Worm (Caenorhabditis elegans): ENCODE data around the gene T25D1.2.

Gene T25D1.2

ce11 chrX:16535192-16535591 is 19.8 kb downstream of the T25D1.2 start:
- TF ChIP-seq snpc-1.3 (tag; optimal IDR thresholded peaks at IDR 0.05; ENCODE audit: insufficient read depth) (no peak), madf-6 (GFP tag; IDR thresholded peaks at IDR 0.05) (no peak), ztf-26 (tag; optimal IDR thresholded peaks at IDR 0.05) (no peak), nhr-27 (tag; optimal IDR thresholded peaks at IDR 0.05) (no peak), Y53G8AR.9 (GFP tag; conservative IDR thresholded peaks at IDR 0.05) (no peak), F39B2.1 (GFP tag; IDR thresholded peaks at IDR 0.05) (no peak), nhr-120 (GFP tag; IDR thresholded peaks at IDR 0.05) (no peak), nhr-90 (tag; optimal IDR thresholded peaks at IDR 0.05) (no peak), F10E7.11 (tag; optimal IDR thresholded peaks at IDR 0.05) (no peak), F37B4.10 (GFP tag; IDR thresholded peaks at IDR 0.05) (no peak), T07F8.4 (tag; optimal IDR thresholded peaks at IDR 0.05) (no peak), somi-1 (GFP tag; optimal IDR thresholded peaks at IDR 0.05) (no peak), attf-3 (GFP tag; conservative IDR thresholded peaks at IDR 0.05) (no peak), hsf-1 (GFP tag; IDR thresholded peaks at IDR 0.05) (no peak), egl-18 (GFP tag; IDR thresholded peaks at IDR 0.05) (no peak), ccch-3 (GFP tag; optimal IDR thresholded peaks at IDR 0.05) (no peak), sdz-38 (tag; optimal IDR thresholded peaks at IDR 0.05) (no peak), mes-4 (tag; optimal IDR thresholded peaks at IDR 0.05) (no peak)

- TF ChIP-seq ceh-79 (tag; optimal IDR thresholded peaks at IDR 0.05) (no peak), F22D6.2 (tag; optimal IDR thresholded peaks at IDR 0.05) (no peak), lin-54 (GFP tag; optimal IDR thresholded peaks at IDR 0.05) (no peak), lsy-27 (tag; optimal IDR thresholded peaks at IDR 0.05; ENCODE audit: borderline replicate concordance, insufficient read depth) (no peak), pbrm-1 (GFP tag; IDR thresholded peaks at IDR 0.05) (no peak), zfh-2 (GFP tag; conservative IDR thresholded peaks at IDR 0.05) (peak; percentile 82), egl-44 (GFP tag; IDR thresholded peaks at IDR 0.05) (no peak), Y53G8AR.9 (GFP tag; conservative IDR thresholded peaks at IDR 0.05) (no peak), aptf-2 (GFP tag; conservative IDR thresholded peaks at IDR 0.05) (no peak), K12H6.12 (tag; optimal IDR thresholded peaks at IDR 0.05) (no peak), lir-1 (GFP tag; conservative IDR thresholded peaks at IDR 0.05) (no peak), F57A8.1 (GFP tag; optimal IDR thresholded peaks at IDR 0.05) (no peak), F37B4.10 (GFP tag; IDR thresholded peaks at IDR 0.05) (no peak), lag-1 (GFP tag; IDR thresholded peaks at IDR 0.05) (no peak), B0261.1 (tag; optimal IDR thresholded peaks at IDR 0.05) (no peak), snpc-1.3 (tag; optimal IDR thresholded peaks at IDR 0.05; ENCODE audit: insufficient read depth) (no peak), T07F8.4 (tag; optimal IDR thresholded peaks at IDR 0.05) (no peak), dpff-1 (tag; optimal IDR thresholded peaks at IDR 0.05) (no peak), cebp-2 (GFP tag; IDR thresholded peaks at IDR 0.05) (0 out of 2 replicates have a peak, but pooled peaks have one; percentile 55), egl-18 (GFP tag; IDR thresholded peaks at IDR 0.05) (no peak), nfyb-1 (GFP tag; IDR thresholded peaks at IDR 0.05) (0 out of 2 replicates have a peak, but pooled peaks have one; percentile 13), F55B11.4 (tag; optimal IDR thresholded peaks at IDR 0.05; ENCODE audit: borderline replicate concordance, insufficient read depth) (no peak), B0019.2 (GFP tag; conservative IDR thresholded peaks at IDR 0.05) (no peak), hmg-20 (GFP tag; IDR thresholded peaks at IDR 0.05) (no peak), rec-8 (tag; optimal IDR thresholded peaks at IDR 0.05) (no peak), gei-17 (GFP tag; optimal IDR thresholded peaks at IDR 0.05) (no peak), F49E8.2 (tag; optimal IDR thresholded peaks at IDR 0.05; ENCODE audit: insufficient read depth) (no peak), mel-28 (tag; optimal IDR thresholded peaks at IDR 0.05; ENCODE audit: borderline replicate concordance) (no peak), ztf-22 (GFP tag; optimal IDR thresholded peaks at IDR 0.05) (no peak), Y79H2A.3 (GFP tag; conservative IDR thresholded peaks at IDR 0.05) (no peak), B0035.1 (tag; optimal IDR thresholded peaks at IDR 0.05) (no peak), hlh-12 (tag; optimal IDR thresholded peaks at IDR 0.05) (no peak), hsf-1 (GFP tag; IDR thresholded peaks at IDR 0.05) (no peak), attf-3 (GFP tag; conservative IDR thresholded peaks at IDR 0.05) (no peak)
Measured at ce11 chrX:16536230-16536940, 21.0 kb downstream of the T25D1.2 start, which contains the start of gene pat-9. TSS of gene pat-9 (plus strand) at chrX:16536890.

Data from whole organism, young adult.